Fruit fly (Drosophila melanogaster) S2 (cell line): ENCODE data around the gene Mipp2.

Experiments
- CG8478 ChIP-seq: fragments of >200 bp; optimal IDR thresholded peaks from 2 replicates; lab custom pipeline; 2018
- CTCF ChIP-seq, 2 experiments: fragments of >200 bp; optimal IDR thresholded peaks; 2 replicates each; lab custom pipeline; 2018

- no peak for TF ChIP-seq CG8478 (lab: Kevin White, UChicago)
- TF ChIP-seq CTCF (optimal IDR thresholded peaks at IDR 0.05; lab: Kevin White, UChicago): no peak
Measured at dm6 chrX:6034741-6035140, 56.5 kb downstream of the Mipp2 start.
